Fruit fly (Drosophila melanogaster): ENCODE results near the gene Sap47.
A peak's percentile ranks its signal among the peaks of the same experiment; 100 is the strongest.

DNA sequence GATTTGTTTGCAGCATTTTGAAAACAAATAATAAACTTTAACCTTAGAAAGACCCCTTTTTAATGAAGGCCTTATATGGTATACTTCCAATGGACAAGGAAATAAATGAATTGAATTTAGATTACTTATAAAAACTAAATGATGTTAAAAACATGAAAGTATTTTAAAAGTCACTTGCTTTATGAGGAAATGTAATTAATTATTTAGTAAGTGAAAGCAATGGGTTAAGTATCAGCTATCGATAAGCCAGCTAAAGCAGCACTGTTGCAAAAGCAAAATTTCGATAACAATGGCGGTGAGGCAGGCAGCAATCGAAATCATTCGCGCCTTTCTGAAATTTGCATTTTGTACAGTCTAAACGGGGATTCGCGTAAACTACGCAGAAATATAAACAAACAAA lies 30.3 kb downstream of the Sap47 start, which contains the start of the genes CG32856 and Rbf2:
- no peak for TF ChIP-seq Pif1A (GFP tag; optimal IDR thresholded peaks at IDR 0.05)
- peak; percentile 56; the same call in 1 of the 2 replicates for TF ChIP-seq CG10348 (GFP tag; IDR thresholded peaks at IDR 0.05)
- TF ChIP-seq CG34367 (tag; optimal IDR thresholded peaks at IDR 0.05) = peak; percentile 89
- no peak for TF ChIP-seq CG8301 (tag; optimal IDR thresholded peaks at IDR 0.05)
- TF ChIP-seq EcR (GFP tag; optimal IDR thresholded peaks at IDR 0.05) = peak; percentile 35
- TF ChIP-seq CG14655 (GFP tag; optimal IDR thresholded peaks at IDR 0.05) = no peak
- peak; percentile 70 for TF ChIP-seq CG32121 (GFP tag; IDR thresholded peaks at IDR 0.05)
- no peak for TF ChIP-seq D1 (tag; optimal IDR thresholded peaks at IDR 0.05)
- peak; percentile 94 for TF ChIP-seq CG15710 (tag; optimal IDR thresholded peaks at IDR 0.05)
- TF ChIP-seq Snoo (tag; optimal IDR thresholded peaks at IDR 0.05) = peak; percentile 83
- peak; percentile 90 for TF ChIP-seq CG9948 (tag; optimal IDR thresholded peaks at IDR 0.05)
- TF ChIP-seq CG13204 (GFP tag; optimal IDR thresholded peaks at IDR 0.05) = no peak
- no peak for TF ChIP-seq CG4496 (GFP tag; IDR thresholded peaks at IDR 0.05)
